Worm (Caenorhabditis elegans) whole organism, mixed stage, embryonic: ENCODE results near the gene egl-1.

Experiments
- M03D4.4 ChIP-seq: sonication (generic microtip); optimal IDR thresholded peaks from 2 replicates; lab custom pipeline; 2017; ENCODE audit warnings: mild to moderate bottlenecking, missing genetic modification characterization, missing compliant biosample characterization
- bed-3 ChIP-seq: fragments of 200-800 bp; sonication (Bioruptor generic); optimal IDR thresholded peaks from 3 replicates; lab custom pipeline; 2018; ENCODE audit warnings: mild to moderate bottlenecking, missing genetic modification characterization, moderate library complexity, missing compliant biosample characterization
- blmp-1 ChIP-seq: fragments of 150-350 bp; optimal IDR thresholded peaks from 2 replicates; lab custom pipeline; 2014; ENCODE audit warnings: missing biosample characterization, missing genetic modification characterization
- ceh-39 ChIP-seq: fragments of 150-350 bp; optimal IDR thresholded peaks from 2 replicates; lab custom pipeline; 2014; ENCODE audit warnings: missing biosample characterization, missing genetic modification characterization
- ceh-43 ChIP-seq: fragments of 200-800 bp; sonication (Bioruptor generic); optimal IDR thresholded peaks from 2 replicates; lab custom pipeline; 2018; ENCODE audit warnings: mild to moderate bottlenecking, missing genetic modification characterization, moderate library complexity, missing compliant biosample characterization
- ces-1 ChIP-seq: fragments of 150-350 bp; optimal IDR thresholded peaks from 2 replicates; lab custom pipeline; 2014; ENCODE audit warnings: missing biosample characterization, missing genetic modification reagents, missing genetic modification characterization
- drap-1 ChIP-seq: fragments of 200-800 bp; sonication (Bioruptor generic); optimal IDR thresholded peaks from 3 replicates; lab custom pipeline; 2018; ENCODE audit warnings: mild to moderate bottlenecking, missing genetic modification characterization, missing compliant biosample characterization
- elt-1 ChIP-seq: sonication (generic microtip); optimal IDR thresholded peaks from 2 replicates; lab custom pipeline; 2017; ENCODE audit warnings: missing genetic modification characterization, mild to moderate bottlenecking, missing compliant biosample characterization, antibody characterized with exemption, moderate library complexity, borderline replicate concordance; ENCODE audit not compliant: insufficient read depth
- elt-3 ChIP-seq: fragments of 150-350 bp; optimal IDR thresholded peaks from 2 replicates; lab custom pipeline; 2014; ENCODE audit warnings: missing biosample characterization, missing genetic modification characterization
- ham-2 ChIP-seq: fragments of 200-800 bp; sonication (Bioruptor generic); optimal IDR thresholded peaks from 2 replicates; lab custom pipeline; 2018; ENCODE audit warnings: mild to moderate bottlenecking, missing genetic modification characterization, missing compliant biosample characterization
- hlh-1 ChIP-seq: fragments of 150-350 bp; optimal IDR thresholded peaks from 2 replicates; lab custom pipeline; 2014; ENCODE audit warnings: missing biosample characterization, missing genetic modification reagents, missing genetic modification characterization
- lin-13 ChIP-seq: fragments of 150-350 bp; optimal IDR thresholded peaks from 2 replicates; lab custom pipeline; 2014; ENCODE audit warnings: missing biosample characterization, missing genetic modification characterization
- lin-32 ChIP-seq: fragments of 200-800 bp; sonication (Bioruptor generic); optimal IDR thresholded peaks from 2 replicates; lab custom pipeline; 2018; ENCODE audit warnings: mild to moderate bottlenecking, missing genetic modification characterization, missing compliant biosample characterization
- lsy-2 ChIP-seq: fragments of 150-350 bp; optimal IDR thresholded peaks from 2 replicates; lab custom pipeline; 2014; ENCODE audit warnings: missing biosample characterization, missing genetic modification characterization
- mep-1 ChIP-seq: fragments of 150-350 bp; optimal IDR thresholded peaks from 2 replicates; lab custom pipeline; 2017; ENCODE audit warnings: missing biosample characterization, missing genetic modification reagents, missing genetic modification characterization, inconsistent platforms
- mls-2 ChIP-seq: sonication (generic microtip); optimal IDR thresholded peaks from 2 replicates; lab custom pipeline; 2016; ENCODE audit warnings: mild to moderate bottlenecking, missing genetic modification characterization, moderate library complexity, missing compliant biosample characterization
- nhr-12 ChIP-seq: fragments of 150-350 bp; optimal IDR thresholded peaks from 2 replicates; lab custom pipeline; 2014; ENCODE audit warnings: missing biosample characterization, missing genetic modification characterization
- nhr-2 ChIP-seq: fragments of 150-350 bp; optimal IDR thresholded peaks from 2 replicates; lab custom pipeline; 2014; ENCODE audit warnings: missing biosample characterization, missing genetic modification characterization
- nhr-237 ChIP-seq: fragments of 150-350 bp; optimal IDR thresholded peaks from 2 replicates; lab custom pipeline; 2014; ENCODE audit warnings: missing biosample characterization, missing genetic modification characterization
- nhr-28 ChIP-seq: fragments of 150-350 bp; optimal IDR thresholded peaks from 2 replicates; lab custom pipeline; 2014; ENCODE audit warnings: missing biosample characterization, missing genetic modification characterization
- nhr-76 ChIP-seq: sonication (generic microtip); optimal IDR thresholded peaks from 2 replicates; lab custom pipeline; 2017; ENCODE audit warnings: missing biosample characterization, missing genetic modification characterization
- pha-4 ChIP-seq: fragments of 150-350 bp; optimal IDR thresholded peaks from 2 replicates; lab custom pipeline; 2018; ENCODE audit warnings: missing biosample characterization, missing genetic modification reagents, missing genetic modification characterization
- sem-2 ChIP-seq: fragments of 200-800 bp; sonication (Bioruptor generic); optimal IDR thresholded peaks from 2 replicates; lab custom pipeline; 2018; ENCODE audit warnings: mild to moderate bottlenecking, missing genetic modification characterization, missing compliant biosample characterization
- snpc-4 ChIP-seq: fragments of 150-350 bp; optimal IDR thresholded peaks from 2 replicates; lab custom pipeline; 2014; ENCODE audit warnings: missing biosample characterization, missing genetic modification characterization
- sptf-1 ChIP-seq: sonication (generic microtip); optimal IDR thresholded peaks from 2 replicates; lab custom pipeline; 2017; ENCODE audit warnings: mild to moderate bottlenecking, missing genetic modification characterization, moderate library complexity, missing compliant biosample characterization
- tbx-8 ChIP-seq: fragments of 200-800 bp; sonication (Bioruptor generic); optimal IDR thresholded peaks from 2 replicates; lab custom pipeline; 2018; ENCODE audit warnings: mild to moderate bottlenecking, missing genetic modification characterization, moderate library complexity, missing compliant biosample characterization
- unc-39 ChIP-seq: fragments of 150-350 bp; optimal IDR thresholded peaks from 2 replicates; lab custom pipeline; 2014; ENCODE audit warnings: missing biosample characterization, missing genetic modification characterization
- unc-62 ChIP-seq: fragments of 150-350 bp; optimal IDR thresholded peaks from 2 replicates; lab custom pipeline; 2014; ENCODE audit warnings: missing biosample characterization, missing genetic modification reagents, missing genetic modification characterization
- zip-8 ChIP-seq: fragments of 150-350 bp; optimal IDR thresholded peaks from 2 replicates; lab custom pipeline; 2014; ENCODE audit warnings: missing biosample characterization, missing genetic modification characterization

egl-1 gene

DNA sequence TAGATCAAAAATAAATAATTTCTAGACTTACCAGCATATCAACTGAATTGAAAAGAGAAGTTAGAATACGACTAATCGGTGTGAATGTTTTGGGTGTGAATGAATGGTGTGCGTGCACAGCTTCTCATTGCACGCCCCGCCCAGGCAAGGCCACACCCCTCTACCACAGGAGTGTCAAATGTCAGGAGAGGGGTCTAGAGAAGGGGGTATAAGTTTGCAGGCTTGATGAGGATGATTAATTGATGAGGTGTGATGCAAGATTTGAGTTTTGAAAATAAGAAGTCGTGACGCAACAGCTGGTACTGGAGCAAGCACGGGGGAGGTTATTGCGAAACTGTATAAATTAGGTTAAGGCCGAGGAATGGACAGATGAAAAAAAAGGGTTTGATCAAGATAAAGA lies at the start of gene egl-1:
egl-1 (minus strand) TSS at position 101 of the 400 bp plus-strand sequence.
- peak; percentile 77 for TF ChIP-seq zip-8 (tag; lab: Kevin White, UChicago)
- no peak for TF ChIP-seq ham-2 (GFP tag; lab: Kevin White, UChicago)
- TF ChIP-seq elt-1: no peak

DNA sequence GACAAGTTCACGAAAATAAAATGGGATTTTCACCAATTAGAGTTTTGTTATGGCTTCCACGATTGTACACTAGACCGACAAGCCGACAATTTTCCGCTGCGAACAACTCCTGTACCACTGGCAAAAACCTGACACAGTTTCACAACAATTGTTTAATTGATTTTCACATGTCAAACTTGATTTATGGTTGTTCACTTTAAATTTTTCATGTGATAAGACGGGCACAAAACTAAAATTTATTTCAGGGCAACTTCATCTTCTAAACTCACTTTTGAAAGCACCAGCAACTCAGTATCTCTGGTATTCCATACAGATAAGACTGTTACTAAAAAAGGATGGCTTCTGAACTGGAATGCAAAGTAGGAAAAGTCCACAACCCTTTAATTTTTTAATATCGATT lies 49.2 kb upstream of the egl-1 start, which contains the start of gene R02D5.7:
R02D5.7 (minus strand) TSS at position 101 of the 400 bp plus-strand sequence.
- no peak for TF ChIP-seq mls-2 (tag; lab: Kevin White, UChicago)
- no peak for TF ChIP-seq drap-1 (GFP tag; lab: Kevin White, UChicago)
- TF ChIP-seq nhr-76 (tag; lab: Kevin White, UChicago): no peak
- TF ChIP-seq tbx-8 (GFP tag; lab: Kevin White, UChicago): no peak
- no peak for TF ChIP-seq ham-2 (GFP tag; lab: Kevin White, UChicago)

DNA sequence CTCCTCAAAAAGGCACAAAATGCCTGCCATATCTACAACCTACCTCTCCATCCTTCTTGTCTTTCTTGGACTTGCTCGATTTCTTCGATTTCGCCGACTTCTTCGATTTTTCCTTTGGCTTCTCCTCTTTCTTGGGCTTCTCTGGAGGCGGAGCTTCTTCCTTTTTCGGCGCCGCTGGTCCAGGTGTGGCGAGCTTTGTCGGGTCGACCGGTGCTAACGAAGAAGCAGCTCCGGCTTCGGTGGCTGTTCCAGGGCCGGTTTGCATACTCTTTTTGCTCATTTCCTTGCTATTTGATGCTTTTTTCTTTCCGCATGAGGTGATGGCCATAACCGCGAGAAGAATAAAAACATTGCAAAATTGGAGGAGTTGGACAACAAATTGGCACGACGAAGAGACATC lies 48.4 kb upstream of the egl-1 start:
- TF ChIP-seq sem-2 (GFP tag; lab: Kevin White, UChicago) (no peak), tbx-8 (GFP tag; lab: Kevin White, UChicago) (no peak), blmp-1 (tag; lab: Kevin White, UChicago) (no peak), unc-62 (GFP tag; lab: Kevin White, UChicago) (no peak), nhr-12 (no peak), nhr-76 (tag; lab: Kevin White, UChicago) (no peak), lin-13 (tag; lab: Kevin White, UChicago) (no peak), ces-1 (GFP tag; lab: Kevin White, UChicago) (no peak), sptf-1 (tag; lab: Kevin White, UChicago) (no peak), bed-3 (GFP tag; lab: Kevin White, UChicago) (no peak), M03D4.4 (tag; lab: Kevin White, UChicago) (no peak), hlh-1 (no peak), mls-2 (tag; lab: Kevin White, UChicago) (no peak), pha-4 (tag; lab: Kevin White, UChicago) (no peak), snpc-4 (tag; lab: Kevin White, UChicago) (no peak), lin-32 (GFP tag; lab: Kevin White, UChicago) (no peak), ceh-43 (GFP tag; lab: Kevin White, UChicago) (no peak), unc-39 (tag; lab: Kevin White, UChicago) (no peak), lsy-2 (tag; lab: Kevin White, UChicago) (no peak), ceh-39 (tag; lab: Kevin White, UChicago) (no peak)
- TF ChIP-seq, all 35 proteins: peak for 0

DNA sequence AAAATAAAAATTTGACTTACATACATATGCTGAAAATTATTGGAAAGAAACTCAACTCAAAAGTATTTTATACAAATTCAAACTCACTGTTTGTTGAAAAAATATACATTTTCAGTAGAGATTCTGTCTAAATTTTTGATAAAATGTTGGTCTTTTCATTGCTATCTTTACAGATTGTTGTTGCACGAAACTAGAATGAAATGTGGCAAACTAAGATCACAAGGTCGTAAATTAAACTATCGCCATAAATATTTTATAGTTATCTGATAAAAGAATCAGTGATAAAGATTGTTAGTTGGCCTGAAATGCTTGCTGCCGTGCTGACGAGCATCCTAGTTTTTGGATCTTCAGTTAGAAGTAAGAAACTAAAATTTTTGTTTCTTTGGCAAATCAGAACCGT lies 46.8 kb upstream of the egl-1 start, which contains the start of gene clec-55:
clec-55 (plus strand) TSS at position 301 of the 400 bp plus-strand sequence.
- TF ChIP-seq ceh-43 (GFP tag; lab: Kevin White, UChicago) (no peak), bed-3 (GFP tag; lab: Kevin White, UChicago) (no peak), lin-32 (GFP tag; lab: Kevin White, UChicago) (no peak), unc-62 (GFP tag; lab: Kevin White, UChicago) (no peak)

DNA sequence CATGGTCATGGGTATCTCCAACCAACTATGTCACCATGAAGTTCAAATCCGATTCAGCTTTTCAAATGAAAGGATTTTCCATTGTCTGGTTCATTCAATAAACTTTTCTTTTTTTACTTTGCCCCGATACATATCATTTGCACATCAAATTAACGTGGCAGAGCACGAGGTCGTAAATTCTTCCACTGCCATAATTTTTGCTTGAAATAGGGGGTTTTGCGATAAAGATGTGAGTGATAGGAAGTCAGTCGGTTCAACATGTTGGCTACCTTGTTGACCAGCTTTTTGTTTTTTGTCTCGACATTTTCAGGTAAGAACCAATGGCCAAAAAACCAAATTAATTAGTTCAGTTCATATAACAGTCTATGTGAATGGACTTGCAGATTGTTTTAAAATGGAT lies 44.5 kb upstream of the egl-1 start, which contains the start of gene clec-54:
clec-54 (plus strand) TSS at position 224 of the 400 bp plus-strand sequence.
- TF ChIP-seq elt-3 (tag; lab: Kevin White, UChicago) (no peak), nhr-237 (tag; lab: Kevin White, UChicago) (no peak)

DNA sequence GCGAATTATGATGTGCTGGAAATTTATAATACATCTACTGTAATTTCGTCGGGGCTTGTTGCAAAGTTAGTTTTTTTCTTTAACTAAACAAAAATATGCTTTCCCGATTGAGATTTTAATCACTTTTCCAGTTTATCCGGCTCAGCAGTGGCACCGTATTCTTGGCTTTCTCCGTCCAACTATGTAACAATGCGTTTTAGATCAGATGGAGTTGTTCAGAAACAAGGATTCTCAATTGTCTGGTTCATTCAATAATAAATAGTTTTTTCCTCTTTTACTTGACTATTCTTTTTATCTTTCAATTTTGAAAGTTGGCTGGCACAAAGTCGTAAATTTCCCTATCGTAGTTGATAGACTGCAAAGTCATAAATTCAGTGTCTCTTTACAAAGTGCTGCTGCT lies 41.9 kb upstream of the egl-1 start, which contains the start of gene clec-56:
clec-56 (plus strand) TSS at position 301 of the 400 bp plus-strand sequence.
- TF ChIP-seq M03D4.4 (tag; lab: Kevin White, UChicago) (no peak), lsy-2 (tag; lab: Kevin White, UChicago) (no peak), lin-13 (tag; lab: Kevin White, UChicago) (no peak), mep-1 (tag; lab: Kevin White, UChicago) (no peak), sptf-1 (tag; lab: Kevin White, UChicago) (no peak), nhr-2 (tag; lab: Kevin White, UChicago) (no peak), elt-3 (tag; lab: Kevin White, UChicago) (no peak), ceh-43 (GFP tag; lab: Kevin White, UChicago) (no peak), nhr-237 (tag; lab: Kevin White, UChicago) (no peak), tbx-8 (GFP tag; lab: Kevin White, UChicago) (no peak), ham-2 (GFP tag; lab: Kevin White, UChicago) (no peak), nhr-28 (tag; lab: Kevin White, UChicago) (no peak)
